Fruit fly (Drosophila melanogaster): ENCODE results near the gene CG13857.

dm6 chr3R:22365660-22366195 is 28.2 kb downstream of the CG13857 start, which contains the start of gene CG5382:
- no peak for TF ChIP-seq Sin3A (optimal IDR thresholded peaks at IDR 0.05)
- TF ChIP-seq psq (optimal IDR thresholded peaks at IDR 0.05) = no peak
- no peak for TF ChIP-seq ttk (optimal IDR thresholded peaks at IDR 0.05)

Data from Kc167 (cell line).